Worm (Caenorhabditis elegans) whole organism, early embryonic: Measurements from ENCODE around the gene srw-140.

Source experiments
- B0310.2 ChIP-seq: sonication (generic microtip); optimal IDR thresholded peaks from 2 replicates; lab custom pipeline; 2016; ENCODE audit warnings: mild to moderate bottlenecking, missing genetic modification characterization, missing compliant biosample characterization
- F13C5.2 ChIP-seq: sonication (generic microtip); optimal IDR thresholded peaks from 2 replicates; lab custom pipeline; 2017; ENCODE audit warnings: mild to moderate bottlenecking, missing genetic modification characterization, inconsistent platforms, missing compliant biosample characterization
- aly-1 ChIP-seq: sonication (generic microtip); optimal IDR thresholded peaks from 2 replicates; lab custom pipeline; 2016; ENCODE audit warnings: missing genetic modification characterization, missing compliant biosample characterization
- ama-1 ChIP-seq: fragments of 150-350 bp; optimal IDR thresholded peaks from 2 replicates; lab custom pipeline; 2014
- ceh-13 ChIP-seq: fragments of 200-800 bp; sonication (Bioruptor generic); optimal IDR thresholded peaks from 2 replicates; lab custom pipeline; 2018; ENCODE audit warnings: mild to moderate bottlenecking, missing genetic modification characterization, missing compliant biosample characterization
- ceh-36 ChIP-seq: sonication (generic microtip); optimal IDR thresholded peaks from 2 replicates; lab custom pipeline; 2016; ENCODE audit warnings: missing genetic modification characterization, inconsistent platforms, missing compliant biosample characterization
- ets-7 ChIP-seq: sonication (generic microtip); optimal IDR thresholded peaks from 2 replicates; lab custom pipeline; 2016; ENCODE audit warnings: missing genotype, missing genetic modification characterization, missing compliant biosample characterization
- flt-1 ChIP-seq: fragments of 200-800 bp; sonication (Bioruptor generic); IDR thresholded peaks from 2 replicates; pipeline ENCODE4 v1.3.6; 2022; ENCODE audit warnings: missing genetic modification characterization, missing compliant biosample characterization
- hmbx-1 ChIP-seq: sonication (generic microtip); optimal IDR thresholded peaks from 2 replicates; lab custom pipeline; 2016; ENCODE audit warnings: mild to moderate bottlenecking, missing genetic modification characterization, missing compliant biosample characterization
- hmg-4 ChIP-seq: fragments of 200-800 bp; sonication (Bioruptor generic); optimal IDR thresholded peaks from 2 replicates; lab custom pipeline; 2018; ENCODE audit warnings: mild to moderate bottlenecking, missing genetic modification characterization, missing compliant biosample characterization
- hnd-1 ChIP-seq: sonication (generic microtip); optimal IDR thresholded peaks from 2 replicates; lab custom pipeline; 2016; ENCODE audit warnings: missing genetic modification characterization, missing compliant biosample characterization
- pes-1 ChIP-seq: fragments of 200-800 bp; sonication (Bioruptor generic); IDR thresholded peaks from 2 replicates; pipeline ENCODE4 v1.3.6; 2022; ENCODE audit warnings: missing genetic modification reagents, missing genetic modification characterization, missing compliant biosample characterization
- scrt-1 ChIP-seq: fragments of 200-800 bp; sonication (Bioruptor generic); IDR thresholded peaks from 2 replicates; pipeline ENCODE4 v1.3.6; 2022; ENCODE audit warnings: missing genetic modification characterization, missing compliant biosample characterization
- sea-1 ChIP-seq: fragments of 200-800 bp; sonication (Bioruptor generic); conservative IDR thresholded peaks from 2 replicates; pipeline ENCODE4 v1.3.6; 2022; ENCODE audit warnings: missing genetic modification characterization, missing compliant biosample characterization
- tbx-11 ChIP-seq: fragments of 200-800 bp; sonication (Bioruptor generic); IDR thresholded peaks from 2 replicates; pipeline ENCODE4 v1.3.6; 2022; ENCODE audit warnings: missing genetic modification characterization, missing compliant biosample characterization
- tbx-37 ChIP-seq: fragments of 200-800 bp; sonication (Bioruptor generic); conservative IDR thresholded peaks from 2 replicates; pipeline ENCODE4 v1.3.6; 2022; ENCODE audit warnings: missing genetic modification reagents, missing genetic modification characterization, missing compliant biosample characterization
- tra-4 ChIP-seq: sonication (generic microtip); optimal IDR thresholded peaks from 2 replicates; lab custom pipeline; 2017; ENCODE audit warnings: missing genetic modification characterization, missing compliant biosample characterization

srw-140 gene

DNA sequence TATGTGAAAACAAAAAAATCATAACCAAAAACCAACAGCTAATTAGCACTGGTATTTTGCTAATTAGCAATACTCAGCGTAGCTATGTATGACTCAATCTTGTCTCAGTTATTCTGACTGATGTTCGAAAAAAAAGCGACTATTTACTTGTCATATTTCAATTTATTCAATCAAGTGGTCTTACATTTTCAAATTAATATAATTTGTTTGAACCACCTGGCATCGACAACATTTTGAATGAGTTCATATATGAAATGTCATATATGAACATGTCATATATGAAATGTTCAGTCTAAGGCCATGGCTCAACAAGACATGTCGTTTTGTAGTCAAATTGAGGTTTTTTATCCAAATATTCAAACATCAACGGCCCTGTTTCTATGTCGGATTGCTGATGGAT, at the start of gene srw-140:
TSS of gene srw-140 (plus strand) at position 301 of the 400 bp plus-strand sequence.
- TF ChIP-seq hmbx-1 (tag; lab: Kevin White, UChicago) (no peak), hmg-4 (GFP tag; lab: Kevin White, UChicago) (no peak), ceh-36 (tag; lab: Kevin White, UChicago) (no peak), ets-7 (tag; lab: Kevin White, UChicago) (no peak), scrt-1 (GFP tag; lab: Robert Waterston, UW) (no peak), pes-1 (GFP tag; lab: Robert Waterston, UW) (no peak), F13C5.2 (no peak), tbx-11 (GFP tag; lab: Robert Waterston, UW) (no peak), ama-1 (no peak), tra-4 (tag; lab: Kevin White, UChicago) (no peak)

DNA sequence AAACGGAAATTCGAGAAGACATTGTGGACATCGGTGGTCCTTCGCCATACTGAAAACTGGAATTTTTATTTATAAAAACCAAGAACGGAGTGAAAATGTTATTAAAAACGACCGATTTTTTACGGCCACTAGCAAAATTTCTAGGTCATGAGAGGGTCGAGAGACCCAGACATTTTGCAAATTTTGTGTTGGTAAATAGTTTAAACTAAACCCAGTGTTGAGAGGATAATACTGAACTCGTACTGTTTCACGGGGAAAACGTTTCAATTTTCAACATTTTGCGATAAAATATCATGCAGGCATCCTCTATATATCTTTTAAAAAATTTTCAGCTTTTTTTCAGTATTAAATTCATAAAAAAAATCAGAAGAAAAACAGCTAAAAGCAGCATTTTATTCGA, 46.4 kb upstream of the srw-140 start, which contains the start of gene C04F5.9:
TSS of gene C04F5.9 (minus strand) at position 101 of the 400 bp plus-strand sequence.
- TF ChIP-seq hmbx-1 (tag; lab: Kevin White, UChicago): no peak
- no peak for TF ChIP-seq tra-4 (tag; lab: Kevin White, UChicago)
- no peak for TF ChIP-seq flt-1
- TF ChIP-seq ceh-36 (tag; lab: Kevin White, UChicago): no peak
- no peak for TF ChIP-seq tbx-11 (GFP tag; lab: Robert Waterston, UW)
- no peak for TF ChIP-seq ets-7 (tag; lab: Kevin White, UChicago)
- TF ChIP-seq pes-1 (GFP tag; lab: Robert Waterston, UW): no peak
- TF ChIP-seq scrt-1 (GFP tag; lab: Robert Waterston, UW): no peak
- TF ChIP-seq hnd-1 (tag; lab: Kevin White, UChicago): no peak
- TF ChIP-seq ama-1: no peak
- no peak for TF ChIP-seq hmg-4 (GFP tag; lab: Kevin White, UChicago)
- TF ChIP-seq tbx-37: no peak

ce11 chrV:5119679-5120078, 45.8 kb upstream of the srw-140 start, which contains the start of gene sid-1:
Gene sid-1 (plus strand): TSS chrV:5119970.
- TF ChIP-seq F13C5.2 (no peak), tra-4 (tag; lab: Kevin White, UChicago) (no peak), scrt-1 (GFP tag; lab: Robert Waterston, UW) (no peak)

DNA sequence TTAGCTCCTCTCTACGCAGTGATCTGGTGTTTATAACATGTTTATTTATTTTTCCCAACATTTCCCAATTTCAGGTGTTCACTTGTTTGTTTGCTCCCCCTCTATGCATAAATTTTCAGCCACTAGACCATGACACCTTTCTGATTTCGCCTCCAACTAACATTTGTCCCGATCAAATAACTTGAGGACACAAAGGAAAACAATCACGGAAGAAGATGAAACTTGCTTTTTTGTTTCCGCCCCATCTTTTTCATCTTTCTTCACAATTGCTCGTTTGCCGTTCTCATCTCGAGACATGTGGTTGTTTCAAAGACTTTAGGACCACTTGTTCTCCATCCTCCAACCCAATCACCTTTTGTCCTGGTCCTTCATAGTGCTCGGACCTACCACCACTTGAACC, 38.7 kb upstream of the srw-140 start, which contains the start of gene F14F9.5:
TSS of gene F14F9.5 (plus strand) at position 301 of the 400 bp plus-strand sequence.
- TF ChIP-seq ceh-36 (tag; lab: Kevin White, UChicago): no peak
- TF ChIP-seq flt-1: no peak
- TF ChIP-seq hmbx-1 (tag; lab: Kevin White, UChicago): no peak

- TF ChIP-seq sea-1 (GFP tag; lab: Robert Waterston, UW) (no peak), pes-1 (GFP tag; lab: Robert Waterston, UW) (no peak), hmbx-1 (tag; lab: Kevin White, UChicago) (no peak)
Observed at ce11 chrV:5130018-5130417, 35.5 kb upstream of the srw-140 start, which contains the start of gene F14F9.8. Gene F14F9.8 (plus strand): TSS chrV:5130318.

DNA sequence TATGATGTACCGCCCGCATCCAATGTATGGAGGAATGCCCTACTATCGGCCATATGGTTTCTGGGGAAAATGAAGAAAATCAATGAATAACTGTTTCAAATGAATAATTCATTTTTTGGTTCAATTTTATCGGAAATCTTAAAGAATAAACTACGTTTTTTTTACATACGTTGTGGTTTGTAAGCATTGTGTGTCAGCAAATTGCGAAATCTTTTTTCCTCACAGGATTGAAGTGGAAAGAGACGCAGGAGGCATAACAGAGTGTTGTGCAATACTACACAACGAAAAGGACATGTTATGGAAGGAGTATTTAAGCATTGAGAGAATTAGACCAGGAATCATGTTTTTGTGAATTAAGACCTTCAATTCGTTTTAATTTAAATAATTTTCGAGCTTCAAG, 34.1 kb upstream of the srw-140 start:
- TF ChIP-seq sea-1 (GFP tag; lab: Robert Waterston, UW) (no peak), flt-1 (no peak), tbx-11 (GFP tag; lab: Robert Waterston, UW) (no peak), hnd-1 (tag; lab: Kevin White, UChicago) (no peak), tbx-37 (no peak)

DNA sequence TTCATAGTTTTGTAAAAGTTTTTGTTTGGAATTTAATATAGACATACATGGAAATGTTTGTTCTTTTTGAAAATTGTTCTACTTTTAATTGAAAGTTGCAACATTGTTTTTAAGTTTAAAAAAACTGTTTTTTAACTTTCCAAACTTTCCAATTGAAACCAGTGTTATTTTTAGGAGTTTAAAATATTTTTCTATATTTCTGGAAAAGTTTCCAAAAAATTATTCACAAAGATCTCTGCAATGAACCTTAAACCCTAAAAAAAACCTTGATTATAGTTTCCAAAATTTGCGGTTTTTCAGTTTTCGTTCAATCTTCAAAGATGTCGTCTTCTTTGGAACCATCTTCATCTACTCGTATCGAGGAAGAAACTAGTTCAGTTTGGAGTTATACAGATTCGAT, 33.1 kb upstream of the srw-140 start, which contains the start of gene F14F9.4:
TSS of gene F14F9.4 (plus strand) at position 301 of the 400 bp plus-strand sequence.
- no peak for TF ChIP-seq ceh-13 (GFP tag; lab: Kevin White, UChicago)
- TF ChIP-seq tbx-11 (GFP tag; lab: Robert Waterston, UW): no peak
- TF ChIP-seq ceh-36 (tag; lab: Kevin White, UChicago): no peak
- no peak for TF ChIP-seq ama-1
- no peak for TF ChIP-seq hnd-1 (tag; lab: Kevin White, UChicago)
- no peak for TF ChIP-seq aly-1 (tag; lab: Kevin White, UChicago)
- TF ChIP-seq tra-4 (tag; lab: Kevin White, UChicago): no peak

ce11 chrV:5137919-5138318, 27.6 kb upstream of the srw-140 start, which contains the start of gene F14F9.3:
Gene F14F9.3 (plus strand): TSS chrV:5138219.
- TF ChIP-seq hmbx-1 (tag; lab: Kevin White, UChicago) (no peak), F13C5.2 (no peak), aly-1 (tag; lab: Kevin White, UChicago) (no peak), ets-7 (tag; lab: Kevin White, UChicago) (no peak), flt-1 (no peak), sea-1 (GFP tag; lab: Robert Waterston, UW) (no peak)

DNA sequence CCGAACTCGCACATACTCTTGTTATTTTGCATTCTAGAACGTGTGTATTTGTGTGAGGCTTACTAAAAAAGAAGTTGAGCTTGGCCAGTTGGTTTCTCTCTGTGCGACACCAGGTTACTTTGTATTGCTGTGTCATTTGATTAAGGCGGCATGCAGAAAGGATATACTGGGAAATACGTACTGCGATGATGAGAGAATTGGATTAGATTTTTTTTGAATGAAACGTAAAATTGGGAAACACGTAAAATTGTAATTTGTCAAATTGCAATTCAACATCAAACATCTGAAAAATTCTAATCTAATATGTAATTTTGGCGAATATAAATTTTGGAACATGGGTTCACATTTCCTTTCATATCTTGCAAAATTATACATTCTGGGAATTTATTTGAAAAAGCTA, 21.7 kb upstream of the srw-140 start, which contains the start of gene srh-129:
TSS of gene srh-129 (minus strand) at position 101 of the 400 bp plus-strand sequence.
- no peak for TF ChIP-seq F13C5.2
- TF ChIP-seq hmbx-1 (tag; lab: Kevin White, UChicago): no peak
- no peak for TF ChIP-seq sea-1 (GFP tag; lab: Robert Waterston, UW)
- TF ChIP-seq ceh-13 (GFP tag; lab: Kevin White, UChicago): no peak
- no peak for TF ChIP-seq scrt-1 (GFP tag; lab: Robert Waterston, UW)
- TF ChIP-seq tbx-11 (GFP tag; lab: Robert Waterston, UW): no peak
- no peak for TF ChIP-seq ceh-36 (tag; lab: Kevin White, UChicago)
- TF ChIP-seq tbx-37: no peak
- TF ChIP-seq hmg-4 (GFP tag; lab: Kevin White, UChicago): no peak
- no peak for TF ChIP-seq B0310.2 (tag; lab: Kevin White, UChicago)
- no peak for TF ChIP-seq ama-1
- TF ChIP-seq tra-4 (tag; lab: Kevin White, UChicago): no peak
